Worm (Caenorhabditis elegans): ENCODE data around the gene srw-1.

ce11 chrV:15240215-15240614 is 42.2 kb downstream of the srw-1 start, which contains the start of gene srw-11:
- TF ChIP-seq ceh-16 (tag; optimal IDR thresholded peaks at IDR 0.05) = no peak
- no peak for TF ChIP-seq skn-1 (tag; optimal IDR thresholded peaks at IDR 0.05)
- no peak for TF ChIP-seq zag-1 (tag; optimal IDR thresholded peaks at IDR 0.05)
- TF ChIP-seq mab-5 (tag; optimal IDR thresholded peaks at IDR 0.05) = no peak
- no peak for TF ChIP-seq aly-2 (tag; optimal IDR thresholded peaks at IDR 0.05)
- no peak for TF ChIP-seq nhr-6 (tag; optimal IDR thresholded peaks at IDR 0.05)
- no peak for TF ChIP-seq fos-1 (tag; optimal IDR thresholded peaks at IDR 0.05)
- no peak for TF ChIP-seq elt-3 (tag; optimal IDR thresholded peaks at IDR 0.05)
- no peak for TF ChIP-seq nhr-11 (tag; optimal IDR thresholded peaks at IDR 0.05)
- TF ChIP-seq nhr-237 (tag; optimal IDR thresholded peaks at IDR 0.05) = no peak
- TF ChIP-seq snpc-4 (tag; optimal IDR thresholded peaks at IDR 0.05) = no peak
- no peak for TF ChIP-seq nhr-12 (tag; optimal IDR thresholded peaks at IDR 0.05)
- TF ChIP-seq R02D3.7 (tag; optimal IDR thresholded peaks at IDR 0.05) = no peak
- TF ChIP-seq ceh-82 (tag; optimal IDR thresholded peaks at IDR 0.05) = no peak

All from whole organism, L2 larva.